Worm (Caenorhabditis elegans) whole organism, L4 larva: ENCODE measurements around the gene gob-1.

Experiments
- F44E2.7 ChIP-seq: fragments of 200-800 bp; sonication (Bioruptor generic); IDR thresholded peaks from 2 replicates; pipeline ENCODE4 v2.1.2; 2022; ENCODE audit warnings: missing genetic modification characterization, missing compliant biosample characterization
- T20F7.1 ChIP-seq: fragments of 200-800 bp; sonication (Bioruptor generic); optimal IDR thresholded peaks from 2 replicates; lab custom pipeline; 2018; ENCODE audit warnings: mild to moderate bottlenecking, missing genetic modification characterization, missing compliant biosample characterization
- T26A8.4 ChIP-seq: fragments of 200-800 bp; sonication (Bioruptor generic); IDR thresholded peaks from 2 replicates; pipeline ENCODE4 v1.3.6; 2022; ENCODE audit warnings: missing genetic modification characterization, missing compliant biosample characterization
- Y48G9A.11 ChIP-seq: fragments of 200-800 bp; sonication (Bioruptor generic); IDR thresholded peaks from 2 replicates; pipeline ENCODE4 v1.3.6; 2022; ENCODE audit warnings: missing genetic modification reagents, missing genetic modification characterization, missing compliant biosample characterization
- ZK337.2 ChIP-seq: fragments of 200-800 bp; sonication (Bioruptor generic); IDR thresholded peaks from 2 replicates; pipeline ENCODE4 v1.3.6; 2022; ENCODE audit warnings: missing genetic modification reagents, missing genetic modification characterization, missing compliant biosample characterization
- ama-1 ChIP-seq: fragments of 150-350 bp; optimal IDR thresholded peaks from 2 replicates; lab custom pipeline; 2014; ENCODE audit warnings: inconsistent platforms, mixed read lengths
- arid-1 ChIP-seq: fragments of 200-800 bp; sonication (Bioruptor generic); conservative IDR thresholded peaks from 2 replicates; pipeline ENCODE4 v1.3.6; 2022; ENCODE audit warnings: missing genetic modification reagents, missing genetic modification characterization, missing compliant biosample characterization
- ceh-20 ChIP-seq: fragments of 200-800 bp; sonication (Bioruptor generic); IDR thresholded peaks from 2 replicates; pipeline ENCODE4 v1.3.6; 2022; ENCODE audit warnings: missing genetic modification reagents, missing genetic modification characterization, missing compliant biosample characterization
- ceh-28 ChIP-seq: fragments of 150-350 bp; optimal IDR thresholded peaks from 2 replicates; lab custom pipeline; 2014; ENCODE audit warnings: missing biosample characterization, missing genetic modification reagents, missing genetic modification characterization
- ceh-44 ChIP-seq: fragments of 200-800 bp; sonication (Bioruptor generic); IDR thresholded peaks from 2 replicates; pipeline ENCODE4 v1.3.6; 2022; ENCODE audit warnings: missing genetic modification reagents, missing genetic modification characterization, missing compliant biosample characterization
- ceh-82 ChIP-seq: sonication (generic microtip); optimal IDR thresholded peaks from 2 replicates; lab custom pipeline; 2017; ENCODE audit warnings: missing biosample characterization, missing genetic modification characterization
- ces-1 ChIP-seq: fragments of 150-350 bp; sonication (generic microtip); optimal IDR thresholded peaks from 4 replicates; lab custom pipeline; 2014; ENCODE audit warnings: missing biosample characterization, missing genetic modification reagents, missing genetic modification characterization
- ctbp-1 ChIP-seq: fragments of 200-800 bp; sonication (Bioruptor generic); IDR thresholded peaks from 2 replicates; pipeline ENCODE4 v1.3.6; 2022; ENCODE audit warnings: missing genetic modification reagents, missing genetic modification characterization, missing compliant biosample characterization
- daf-16 ChIP-seq, 3 experiments: sonication (generic microtip); optimal IDR thresholded peaks; 2 replicates each; lab custom pipeline; 2016 to 2017; ENCODE audit warnings: missing genetic modification characterization in 3 of 3, missing genetic modification reagents in 3 of 3, mild to moderate bottlenecking in 2 of 3, missing compliant biosample characterization in 2 of 3, missing biosample characterization in 1 of 3, moderate library complexity in 1 of 3
- dmd-6 ChIP-seq: fragments of 200-800 bp; sonication (Bioruptor generic); IDR thresholded peaks from 2 replicates; pipeline ENCODE4 v1.3.6; 2022; ENCODE audit warnings: missing genetic modification reagents, missing genetic modification characterization, missing compliant biosample characterization
- dmd-9 ChIP-seq: fragments of 200-800 bp; sonication (Bioruptor generic); IDR thresholded peaks from 2 replicates; pipeline ENCODE4 v1.3.6; 2022; ENCODE audit warnings: missing genetic modification reagents, missing genetic modification characterization, missing compliant biosample characterization
- dpl-1 ChIP-seq: fragments of 150-350 bp; optimal IDR thresholded peaks from 2 replicates; lab custom pipeline; 2014; ENCODE audit warnings: missing biosample characterization, missing genetic modification reagents, missing genetic modification characterization
- duxl-1 ChIP-seq: sonication (generic microtip); optimal IDR thresholded peaks from 2 replicates; lab custom pipeline; 2016; ENCODE audit warnings: mild to moderate bottlenecking, missing genetic modification characterization, moderate library complexity, missing compliant biosample characterization; ENCODE audit not compliant: poor library complexity
- egl-27 ChIP-seq: sonication (generic microtip); optimal IDR thresholded peaks from 3 replicates; lab custom pipeline; 2017; ENCODE audit warnings: missing biosample characterization, missing genetic modification reagents, missing genetic modification characterization
- hif-1 ChIP-seq, 2 experiments: sonication (generic microtip); optimal IDR thresholded peaks; 2 replicates each; lab custom pipeline; 2016 to 2017; ENCODE audit warnings: missing compliant biosample characterization in 2 of 2, missing genetic modification characterization in 2 of 2, missing genetic modification reagents in 2 of 2, missing genotype in 2 of 2, mild to moderate bottlenecking in 1 of 2
- hlh-11 ChIP-seq: fragments of 200-800 bp; sonication (Bioruptor generic); optimal IDR thresholded peaks from 2 replicates; lab custom pipeline; 2018; ENCODE audit warnings: mild to moderate bottlenecking, missing genetic modification characterization, missing compliant biosample characterization
- hlh-30 ChIP-seq: sonication (generic microtip); optimal IDR thresholded peaks from 2 replicates; lab custom pipeline; 2017; ENCODE audit warnings: antibody characterized with exemption, mild to moderate bottlenecking, missing genetic modification characterization, missing compliant biosample characterization; ENCODE audit not compliant: insufficient read depth
- hmg-1.1 ChIP-seq: fragments of 200-800 bp; sonication (Bioruptor generic); IDR thresholded peaks from 2 replicates; pipeline ENCODE4 v1.3.6; 2022; ENCODE audit warnings: missing genetic modification reagents, missing genetic modification characterization, missing compliant biosample characterization
- lin-1 ChIP-seq: fragments of 200-800 bp; sonication (Bioruptor generic); IDR thresholded peaks from 2 replicates; pipeline ENCODE4 v1.3.6; 2022; ENCODE audit warnings: missing genetic modification reagents, missing genetic modification characterization, missing compliant biosample characterization
- lin-13 ChIP-seq: fragments of 150-350 bp; optimal IDR thresholded peaks from 2 replicates; lab custom pipeline; 2014; ENCODE audit warnings: missing biosample characterization, missing genetic modification reagents, missing genetic modification characterization
- lin-15B ChIP-seq: fragments of 150-350 bp; sonication (generic microtip); optimal IDR thresholded peaks from 3 replicates; lab custom pipeline; 2014; ENCODE audit warnings: missing biosample characterization, missing genetic modification characterization
- lir-3 ChIP-seq: sonication (generic microtip); optimal IDR thresholded peaks from 2 replicates; lab custom pipeline; 2016; ENCODE audit warnings: mild to moderate bottlenecking, missing genetic modification characterization, missing compliant biosample characterization
- lsy-2 ChIP-seq, 2 experiments: fragments of 150-350 bp in 1 of 2; sonication (generic microtip) in 1 of 2; optimal IDR thresholded peaks; 2 replicates each; lab custom pipeline; 2014 to 2017; ENCODE audit warnings: missing biosample characterization in 2 of 2, missing genetic modification characterization in 2 of 2
- madf-9 ChIP-seq: fragments of 200-800 bp; sonication (Bioruptor generic); conservative IDR thresholded peaks from 2 replicates; pipeline ENCODE4 v1.3.6; 2022; ENCODE audit warnings: missing genetic modification reagents, missing genetic modification characterization, missing compliant biosample characterization
- mdl-1 ChIP-seq, 2 experiments: fragments of 150-350 bp in 1 of 2; sonication (generic microtip) in 1 of 2; optimal IDR thresholded peaks; 2 replicates each; lab custom pipeline; 2014 to 2017; ENCODE audit warnings: missing biosample characterization in 2 of 2, missing genetic modification characterization in 2 of 2
- mdt-29 ChIP-seq: fragments of 200-800 bp; sonication (Bioruptor generic); IDR thresholded peaks from 2 replicates; pipeline ENCODE4 v1.3.6; 2022; ENCODE audit warnings: missing genetic modification reagents, missing genetic modification characterization, missing compliant biosample characterization
- mep-1 ChIP-seq: fragments of 150-350 bp; sonication (generic microtip); optimal IDR thresholded peaks from 3 replicates; lab custom pipeline; 2014; ENCODE audit warnings: missing biosample characterization, missing genetic modification characterization
- mxl-3 ChIP-seq: fragments of 200-800 bp; sonication (Bioruptor generic); optimal IDR thresholded peaks from 2 replicates; lab custom pipeline; 2018; ENCODE audit warnings: mild to moderate bottlenecking, missing genetic modification characterization, missing compliant biosample characterization
- nhr-102 ChIP-seq: sonication (generic microtip); optimal IDR thresholded peaks from 2 replicates; lab custom pipeline; 2016; ENCODE audit warnings: mild to moderate bottlenecking, missing genetic modification characterization, moderate library complexity, missing compliant biosample characterization
- nhr-28 ChIP-seq: fragments of 150-350 bp; optimal IDR thresholded peaks from 2 replicates; lab custom pipeline; 2014; ENCODE audit warnings: missing biosample characterization, missing genetic modification characterization
- nhr-48 ChIP-seq: sonication (generic microtip); optimal IDR thresholded peaks from 2 replicates; lab custom pipeline; 2016; ENCODE audit warnings: mild to moderate bottlenecking, missing genetic modification characterization, missing compliant biosample characterization
- nhr-6 ChIP-seq: fragments of 150-350 bp; optimal IDR thresholded peaks from 2 replicates; lab custom pipeline; 2014; ENCODE audit warnings: missing biosample characterization, missing genetic modification characterization
- nhr-76 ChIP-seq: fragments of 150-350 bp; optimal IDR thresholded peaks from 2 replicates; lab custom pipeline; 2014; ENCODE audit warnings: missing biosample characterization, missing genetic modification characterization
- nhr-77 ChIP-seq: fragments of 150-350 bp; optimal IDR thresholded peaks from 2 replicates; lab custom pipeline; 2014; ENCODE audit warnings: missing biosample characterization, missing genetic modification characterization
- pqm-1 ChIP-seq: sonication (generic microtip); optimal IDR thresholded peaks from 2 replicates; lab custom pipeline; 2017; ENCODE audit warnings: missing biosample characterization, missing genetic modification characterization
- saeg-2 ChIP-seq: fragments of 200-800 bp; sonication (Bioruptor generic); IDR thresholded peaks from 2 replicates; pipeline ENCODE4 v1.3.6; 2022; ENCODE audit warnings: missing genetic modification reagents, missing genetic modification characterization, missing compliant biosample characterization
- set-16 ChIP-seq: fragments of 200-800 bp; sonication (Bioruptor generic); IDR thresholded peaks from 2 replicates; pipeline ENCODE4 v1.3.6; 2022; ENCODE audit warnings: missing genetic modification reagents, missing genetic modification characterization, missing compliant biosample characterization
- snpc-1.2 ChIP-seq: fragments of 200-800 bp; sonication (Bioruptor generic); IDR thresholded peaks from 2 replicates; pipeline ENCODE4 v1.3.6; 2022; ENCODE audit warnings: missing genetic modification reagents, missing genetic modification characterization, missing compliant biosample characterization
- snpc-4 ChIP-seq: fragments of 150-350 bp; optimal IDR thresholded peaks from 2 replicates; lab custom pipeline; 2014; ENCODE audit warnings: missing biosample characterization, missing genetic modification characterization
- spr-1 ChIP-seq: sonication (generic microtip); optimal IDR thresholded peaks from 2 replicates; lab custom pipeline; 2016; ENCODE audit warnings: mild to moderate bottlenecking, missing genetic modification characterization, missing compliant biosample characterization
- unc-62 ChIP-seq, 3 experiments: fragments of 150-350 bp in 1 of 3; sonication (generic microtip); optimal IDR thresholded peaks in 2 of 3; peaks in 1 of 3; 1 replicate in 1 of 3; 2 replicates in 2 of 3; lab custom pipeline; 2014 to 2017; ENCODE audit warnings: missing biosample characterization in 3 of 3, missing genetic modification characterization in 3 of 3, missing genetic modification reagents in 3 of 3, missing genotype in 1 of 3
- vab-7 ChIP-seq: fragments of 200-800 bp; sonication (Bioruptor generic); IDR thresholded peaks from 2 replicates; pipeline ENCODE4 v1.3.6; 2022; ENCODE audit warnings: missing genetic modification reagents, missing genetic modification characterization, missing compliant biosample characterization
- zfp-3 ChIP-seq: fragments of 200-800 bp; sonication (Bioruptor generic); conservative IDR thresholded peaks from 2 replicates; pipeline ENCODE4 v1.3.6; 2022; ENCODE audit warnings: missing genetic modification reagents, missing genetic modification characterization, missing compliant biosample characterization
- ztf-7 ChIP-seq: fragments of 150-350 bp; optimal IDR thresholded peaks from 2 replicates; lab custom pipeline; 2014; ENCODE audit warnings: missing biosample characterization, missing genetic modification characterization

Gene gob-1

DNA sequence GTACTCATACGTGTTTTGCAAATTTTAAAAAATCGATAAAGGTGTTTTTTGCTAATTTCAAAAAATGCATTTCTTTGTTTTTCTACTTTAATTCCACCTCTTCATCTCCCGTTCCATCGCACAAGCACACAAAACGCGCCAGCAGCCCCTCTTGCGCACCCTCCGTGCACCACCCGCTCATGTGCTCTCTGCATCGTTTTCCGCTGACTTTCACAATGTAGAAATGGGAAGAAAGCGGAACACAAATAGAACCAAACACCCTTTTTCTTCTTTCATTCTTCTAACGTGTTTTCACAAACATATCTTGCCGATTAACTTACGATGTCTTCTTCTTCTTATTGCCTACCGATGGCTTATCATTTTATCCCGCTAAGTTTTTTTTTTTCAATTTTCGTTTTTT is 643 bp upstream of the gob-1 start:
- TF ChIP-seq pqm-1 (tag; lab: Kevin White, UChicago), result peak; percentile 16
- TF ChIP-seq duxl-1 (tag; lab: Kevin White, UChicago), result peak; percentile 61
- no peak for TF ChIP-seq ZK337.2
- peak; percentile 87 for TF ChIP-seq mxl-3 (GFP tag; lab: Kevin White, UChicago)
- peak; percentile 69; the same call in 1 of the 2 replicates for TF ChIP-seq ceh-20
- TF ChIP-seq zfp-3 (GFP tag; lab: Robert Waterston, UW), result peak; percentile 84
- no peak for TF ChIP-seq snpc-1.2
- TF ChIP-seq egl-27 (tag; lab: Kevin White, UChicago), result no peak
- no peak for TF ChIP-seq unc-62 (GFP tag; optimal IDR thresholded peaks at IDR 0.05 in 1 of 2; lab: Kevin White, UChicago)
- no peak for TF ChIP-seq unc-62 (tag; optimal IDR thresholded peaks at IDR 0.05; lab: Kevin White, UChicago)
- peak; percentile 75 for TF ChIP-seq arid-1 (GFP tag; lab: Robert Waterston, UW)
- TF ChIP-seq daf-16 (GFP tag; optimal IDR thresholded peaks at IDR 0.05; lab: Kevin White, UChicago), result peak in 1 of 2 experiments; percentile 59
- peak; percentile 35 for TF ChIP-seq daf-16 (tag; optimal IDR thresholded peaks at IDR 0.05; lab: Kevin White, UChicago)
- TF ChIP-seq snpc-4 (tag; lab: Kevin White, UChicago), result no peak
- peak; percentile 69 to 84 for TF ChIP-seq lsy-2 (tag; optimal IDR thresholded peaks at IDR 0.05; lab: Kevin White, UChicago)
- TF ChIP-seq Y48G9A.11 (GFP tag; lab: Robert Waterston, UW), result no peak
- peak; percentile 61 for TF ChIP-seq nhr-102 (tag; lab: Kevin White, UChicago)
- TF ChIP-seq nhr-48, result peak; percentile 65
- peak; percentile 48; the same call in 1 of the 2 replicates for TF ChIP-seq madf-9 (GFP tag; lab: Robert Waterston, UW)
- TF ChIP-seq ztf-7 (tag; lab: Kevin White, UChicago), result peak; percentile 26
- peak; percentile 96 for TF ChIP-seq hlh-30 (tag; lab: Kevin White, UChicago)
- peak; percentile 37 to 86 for TF ChIP-seq mdl-1 (tag; optimal IDR thresholded peaks at IDR 0.05; lab: Kevin White, UChicago)
- peak; percentile 73; the same call in 1 of the 2 replicates for TF ChIP-seq dmd-9 (GFP tag; lab: Robert Waterston, UW)
- peak; percentile 50 for TF ChIP-seq nhr-6 (tag; lab: Kevin White, UChicago)
- peak; percentile 92 for TF ChIP-seq mep-1 (tag; lab: Kevin White, UChicago)
- TF ChIP-seq ctbp-1, result peak; percentile 80
- TF ChIP-seq F44E2.7 (GFP tag; lab: Robert Waterston, UW), result no peak
- TF ChIP-seq ceh-44, result 0 out of 2 replicates have a peak, but pooled peaks have one; percentile 32
- peak; percentile 81 for TF ChIP-seq T26A8.4
- peak; percentile 84 for TF ChIP-seq saeg-2 (GFP tag; lab: Robert Waterston, UW)
- peak; percentile 1 for TF ChIP-seq ceh-28 (tag; lab: Kevin White, UChicago)
- TF ChIP-seq vab-7, result no peak
- peak; percentile 57; the same call in 1 of the 2 replicates for TF ChIP-seq lin-1 (GFP tag; lab: Robert Waterston, UW)
- TF ChIP-seq nhr-76, result no peak
- TF ChIP-seq hlh-11 (tag; lab: Kevin White, UChicago), result peak; percentile 93
- peak; percentile 69 for TF ChIP-seq dpl-1 (GFP tag; lab: Kevin White, UChicago)
- TF ChIP-seq mdt-29 (GFP tag; lab: Robert Waterston, UW), result peak; percentile 53; the same call in 1 of the 2 replicates
- peak; percentile 4 for TF ChIP-seq ama-1 (lab: Kevin White, UChicago)
- TF ChIP-seq set-16, result peak; percentile 50; the same call in 1 of the 2 replicates
- peak; percentile 65 for TF ChIP-seq spr-1 (tag; lab: Kevin White, UChicago)
- peak; percentile 92 for TF ChIP-seq dmd-6
- TF ChIP-seq nhr-77 (tag; lab: Kevin White, UChicago), result peak; percentile 75
- peak; percentile 67 for TF ChIP-seq T20F7.1 (GFP tag; lab: Kevin White, UChicago)
- peak; percentile 12 for TF ChIP-seq ces-1 (GFP tag; lab: Kevin White, UChicago)
- peak; percentile 90 for TF ChIP-seq lin-13 (GFP tag; lab: Kevin White, UChicago)
- TF ChIP-seq nhr-28 (tag; lab: Kevin White, UChicago), result peak; percentile 76
- no peak for TF ChIP-seq ceh-82 (tag; lab: Kevin White, UChicago)
- TF ChIP-seq lin-15B (tag; lab: Kevin White, UChicago), result no peak
- peak in 1 of 2 experiments; percentile 55 for TF ChIP-seq hif-1 (tag; optimal IDR thresholded peaks at IDR 0.05; lab: Kevin White, UChicago)
- peak; percentile 89 for TF ChIP-seq hmg-1.1
- TF ChIP-seq lir-3, result no peak
